Worm (Caenorhabditis elegans) whole organism, L1 larva: Measurements from ENCODE around the gene F44B9.5.

Experiments
- C04F5.9 ChIP-seq: sonication (generic microtip); optimal IDR thresholded peaks from 2 replicates; lab custom pipeline; 2016; ENCODE audit warnings: missing genetic modification characterization, missing compliant biosample characterization
- C16A3.4 ChIP-seq: fragments of 150-350 bp; optimal IDR thresholded peaks from 2 replicates; lab custom pipeline; 2014; ENCODE audit warnings: missing biosample characterization, missing genetic modification characterization
- aha-1 ChIP-seq: fragments of 150-350 bp; optimal IDR thresholded peaks from 2 replicates; lab custom pipeline; 2014; ENCODE audit warnings: missing biosample characterization, missing genetic modification characterization
- aly-2 ChIP-seq: fragments of 150-350 bp; optimal IDR thresholded peaks from 2 replicates; lab custom pipeline; 2014; ENCODE audit warnings: missing biosample characterization, missing genetic modification characterization
- ama-1 ChIP-seq: fragments of 150-350 bp; optimal IDR thresholded peaks from 2 replicates; lab custom pipeline; 2014
- blmp-1 ChIP-seq: fragments of 150-350 bp; optimal IDR thresholded peaks from 2 replicates; lab custom pipeline; 2014; ENCODE audit warnings: missing biosample characterization, missing genetic modification characterization
- ceh-8 ChIP-seq: fragments of 200-800 bp; sonication (Bioruptor generic); optimal IDR thresholded peaks from 2 replicates; lab custom pipeline; 2018; ENCODE audit warnings: mild to moderate bottlenecking, missing genetic modification characterization, moderate library complexity, missing compliant biosample characterization
- ceh-82 ChIP-seq, 3 experiments: fragments of 150-350 bp in 1 of 3; sonication (generic microtip) in 2 of 3; optimal IDR thresholded peaks; 2 replicates each; lab custom pipeline; 2014 to 2017; ENCODE audit warnings: missing biosample characterization in 3 of 3, missing genetic modification characterization in 3 of 3
- ceh-88 ChIP-seq: fragments of 200-800 bp; sonication (Bioruptor generic); IDR thresholded peaks from 2 replicates; pipeline ENCODE4 v1.3.6; 2022; ENCODE audit warnings: missing genetic modification characterization, missing compliant biosample characterization
- dpl-1 ChIP-seq, 3 experiments: fragments of 150-350 bp in 2 of 3; sonication (generic microtip) in 1 of 3; optimal IDR thresholded peaks; 2 replicates each; lab custom pipeline; 2014 to 2017; ENCODE audit warnings: missing biosample characterization in 3 of 3, missing genetic modification characterization in 3 of 3, missing genetic modification reagents in 3 of 3
- dsc-1 ChIP-seq: sonication (generic microtip); optimal IDR thresholded peaks from 2 replicates; lab custom pipeline; 2016; ENCODE audit warnings: mild to moderate bottlenecking, missing genetic modification characterization, missing compliant biosample characterization
- efl-1 ChIP-seq, 4 experiments: fragments of 150-350 bp; optimal IDR thresholded peaks in 3 of 4; peaks in 1 of 4; 1 replicate in 1 of 4; 2 replicates in 3 of 4; lab custom pipeline; 2014; ENCODE audit warnings: missing biosample characterization in 2 of 4, missing genetic modification characterization in 2 of 4, missing genetic modification reagents in 2 of 4
- efl-3 ChIP-seq: fragments of 200-800 bp; sonication (Bioruptor generic); optimal IDR thresholded peaks from 2 replicates; lab custom pipeline; 2018; ENCODE audit warnings: mild to moderate bottlenecking, missing genetic modification characterization, missing compliant biosample characterization
- elt-2 ChIP-seq: sonication (generic microtip); optimal IDR thresholded peaks from 2 replicates; lab custom pipeline; 2016; ENCODE audit warnings: missing genetic modification characterization, mild to moderate bottlenecking, inconsistent platforms, missing compliant biosample characterization, missing genetic modification reagents
- elt-3 ChIP-seq, 6 experiments: fragments of 150-350 bp in 1 of 6; sonication (generic microtip); optimal IDR thresholded peaks; 2 replicates each; lab custom pipeline; 2017 to 2018; ENCODE audit warnings: missing biosample characterization in 6 of 6, missing genetic modification characterization in 6 of 6, inconsistent platforms in 1 of 6
- ets-5 ChIP-seq: fragments of 200-800 bp; sonication (Bioruptor generic); IDR thresholded peaks from 2 replicates; pipeline ENCODE4 v1.3.6; 2022; ENCODE audit warnings: missing genetic modification characterization, missing compliant biosample characterization
- fkh-8 ChIP-seq: sonication (generic microtip); optimal IDR thresholded peaks from 2 replicates; lab custom pipeline; 2016; ENCODE audit warnings: mild to moderate bottlenecking, missing genetic modification characterization, missing compliant biosample characterization
- hlh-4 ChIP-seq: sonication (generic microtip); optimal IDR thresholded peaks from 2 replicates; lab custom pipeline; 2016; ENCODE audit warnings: mild to moderate bottlenecking, missing genetic modification characterization, missing compliant biosample characterization
- irx-1 ChIP-seq: sonication (generic microtip); optimal IDR thresholded peaks from 2 replicates; lab custom pipeline; 2016; ENCODE audit warnings: missing genetic modification characterization, missing compliant biosample characterization
- lin-14 ChIP-seq: fragments of 200-800 bp; sonication (Bioruptor generic); optimal IDR thresholded peaks from 2 replicates; lab custom pipeline; 2018; ENCODE audit warnings: mild to moderate bottlenecking, missing genetic modification characterization, moderate library complexity, missing compliant biosample characterization
- lin-35 ChIP-seq, 2 experiments: fragments of 150-350 bp; optimal IDR thresholded peaks; 2 replicates each; lab custom pipeline; 2014; ENCODE audit warnings: missing biosample characterization in 2 of 2, missing genetic modification characterization in 2 of 2, missing genetic modification reagents in 2 of 2
- lsy-2 ChIP-seq, 2 experiments: fragments of 150-350 bp; optimal IDR thresholded peaks; 2 replicates each; lab custom pipeline; 2014; ENCODE audit warnings: missing biosample characterization in 2 of 2, missing genetic modification characterization in 2 of 2
- mdl-1 ChIP-seq, 2 experiments: fragments of 150-350 bp; optimal IDR thresholded peaks; 2 replicates each; lab custom pipeline; 2014 to 2017; ENCODE audit warnings: missing biosample characterization in 2 of 2, missing genetic modification characterization in 2 of 2, inconsistent platforms in 1 of 2
- mep-1 ChIP-seq: fragments of 150-350 bp; optimal IDR thresholded peaks from 2 replicates; lab custom pipeline; 2014; ENCODE audit warnings: missing biosample characterization, missing genetic modification characterization
- nhr-11 ChIP-seq: fragments of 150-350 bp; optimal IDR thresholded peaks from 2 replicates; lab custom pipeline; 2014; ENCODE audit warnings: missing biosample characterization, missing genetic modification characterization
- nhr-12 ChIP-seq: sonication (generic microtip); optimal IDR thresholded peaks from 2 replicates; lab custom pipeline; 2017; ENCODE audit warnings: missing biosample characterization, missing genetic modification characterization
- nhr-19 ChIP-seq: fragments of 200-800 bp; sonication (Bioruptor generic); conservative IDR thresholded peaks from 2 replicates; pipeline ENCODE4 v1.3.6; 2022; ENCODE audit warnings: missing genetic modification characterization, missing compliant biosample characterization
- nhr-20 ChIP-seq: sonication (generic microtip); optimal IDR thresholded peaks from 2 replicates; lab custom pipeline; 2016; ENCODE audit warnings: mild to moderate bottlenecking, missing genetic modification characterization, missing compliant biosample characterization
- nhr-28 ChIP-seq: fragments of 150-350 bp; optimal IDR thresholded peaks from 2 replicates; lab custom pipeline; 2014; ENCODE audit warnings: missing biosample characterization, missing genetic modification characterization
- nhr-76 ChIP-seq: sonication (generic microtip); optimal IDR thresholded peaks from 2 replicates; lab custom pipeline; 2017; ENCODE audit warnings: missing biosample characterization, missing genetic modification characterization
- nhr-84 ChIP-seq: sonication (generic microtip); optimal IDR thresholded peaks from 2 replicates; lab custom pipeline; 2017; ENCODE audit warnings: missing biosample characterization, missing genetic modification characterization
- nhr-85 ChIP-seq: sonication (generic microtip); peaks from one replicate; lab custom pipeline; 2016; ENCODE audit warnings: missing genetic modification characterization, inconsistent platforms, missing compliant biosample characterization
- nhr-90 ChIP-seq: sonication (generic microtip); optimal IDR thresholded peaks from 2 replicates; lab custom pipeline; 2016; ENCODE audit warnings: mild to moderate bottlenecking, missing genetic modification characterization, missing compliant biosample characterization; ENCODE audit not compliant: poor library complexity
- pag-3 ChIP-seq: sonication (generic microtip); optimal IDR thresholded peaks from 2 replicates; lab custom pipeline; 2017; ENCODE audit warnings: missing genetic modification characterization, mild to moderate bottlenecking, missing compliant biosample characterization, antibody characterized with exemption, borderline replicate concordance; ENCODE audit not compliant: insufficient read depth
- rnt-1 ChIP-seq: sonication (generic microtip); optimal IDR thresholded peaks from 2 replicates; lab custom pipeline; 2016; ENCODE audit warnings: mild to moderate bottlenecking, missing genetic modification characterization, moderate library complexity, missing compliant biosample characterization
- snpc-4 ChIP-seq: fragments of 150-350 bp; optimal IDR thresholded peaks from 2 replicates; lab custom pipeline; 2014; ENCODE audit warnings: missing biosample characterization, missing genetic modification characterization
- snu-23 ChIP-seq: sonication (generic microtip); optimal IDR thresholded peaks from 2 replicates; lab custom pipeline; 2016; ENCODE audit warnings: missing genetic modification characterization, missing compliant biosample characterization
- sup-37 ChIP-seq: fragments of 200-800 bp; sonication (Bioruptor generic); optimal IDR thresholded peaks from 2 replicates; lab custom pipeline; 2018; ENCODE audit warnings: mild to moderate bottlenecking, missing genetic modification characterization, missing compliant biosample characterization
- unc-86 ChIP-seq: sonication (generic microtip); optimal IDR thresholded peaks from 2 replicates; lab custom pipeline; 2016; ENCODE audit warnings: missing genetic modification characterization, missing compliant biosample characterization
- unc-98 ChIP-seq: fragments of 200-800 bp; sonication (Bioruptor generic); IDR thresholded peaks from 2 replicates; pipeline ENCODE4 v1.3.6; 2022; ENCODE audit warnings: missing genetic modification characterization, missing compliant biosample characterization
- xbp-1 ChIP-seq: sonication (generic microtip); optimal IDR thresholded peaks from 2 replicates; lab custom pipeline; 2016; ENCODE audit warnings: missing genetic modification characterization, missing compliant biosample characterization
- ztf-11 ChIP-seq, 2 experiments: sonication (generic microtip); optimal IDR thresholded peaks; 2 replicates each; lab custom pipeline; 2016 to 2017; ENCODE audit warnings: missing genetic modification characterization in 2 of 2, missing biosample characterization in 1 of 2, missing compliant biosample characterization in 1 of 2
- ztf-4 ChIP-seq: fragments of 150-350 bp; optimal IDR thresholded peaks from 2 replicates; lab custom pipeline; 2014; ENCODE audit warnings: missing biosample characterization, missing genetic modification characterization

Gene F44B9.5

ce11 chrIII:7978289-7978688 lies 38.0 kb downstream of the F44B9.5 start:
- TF ChIP-seq ama-1: no peak
- TF ChIP-seq fkh-8 (tag; lab: Kevin White, UChicago): no peak
- no peak for TF ChIP-seq unc-98 (GFP tag; lab: Robert Waterston, UW)
- TF ChIP-seq mep-1: peak; percentile 4
- no peak for TF ChIP-seq efl-1 (optimal IDR thresholded peaks at IDR 0.05; lab: Kevin White, UChicago)
- TF ChIP-seq efl-1 (GFP tag; optimal IDR thresholded peaks at IDR 0.05 in 1 of 2; lab: Kevin White, UChicago): peak in 1 of 2 experiments; percentile 40

- TF ChIP-seq nhr-28 (tag; lab: Kevin White, UChicago) (no peak), ceh-88 (GFP tag; lab: Robert Waterston, UW) (no peak)
Observed at ce11 chrIII:7977777-7978176, 38.6 kb downstream of the F44B9.5 start, which contains the start of gene C06G4.4. C06G4.4 (minus strand) TSS chrIII:7977812.

- peak; percentile 64 for TF ChIP-seq aly-2 (tag; lab: Kevin White, UChicago)
- TF ChIP-seq ama-1: peak; percentile 45
- TF ChIP-seq ztf-4 (tag; lab: Kevin White, UChicago): no peak
- TF ChIP-seq C16A3.4 (tag; lab: Kevin White, UChicago): no peak
- TF ChIP-seq dsc-1 (tag; lab: Kevin White, UChicago): peak; percentile 3
- TF ChIP-seq nhr-11 (tag; lab: Kevin White, UChicago): no peak
- no peak for TF ChIP-seq ceh-82 (tag; optimal IDR thresholded peaks at IDR 0.05; lab: Kevin White, UChicago)
- peak in 1 of 2 experiments; percentile 9 for TF ChIP-seq lin-35 (GFP tag; optimal IDR thresholded peaks at IDR 0.05; lab: Kevin White, UChicago)
- TF ChIP-seq nhr-85 (tag; lab: Kevin White, UChicago): peak; percentile 13
Observed at ce11 chrIII:7977224-7977623, 39.1 kb downstream of the F44B9.5 start.

- TF ChIP-seq snpc-4 (no peak), nhr-19 (GFP tag; lab: Robert Waterston, UW) (peak; percentile 69), sup-37 (GFP tag; lab: Kevin White, UChicago) (no peak), lin-14 (GFP tag; lab: Kevin White, UChicago) (peak; percentile 57), nhr-85 (tag; lab: Kevin White, UChicago) (peak; percentile 70), nhr-76 (tag; lab: Kevin White, UChicago) (no peak), ceh-8 (GFP tag; lab: Kevin White, UChicago) (no peak), mdl-1 (tag; optimal IDR thresholded peaks at IDR 0.05; lab: Kevin White, UChicago) (peak in 1 of 2 experiments; percentile 3), aly-2 (tag; lab: Kevin White, UChicago) (no peak), ztf-4 (tag; lab: Kevin White, UChicago) (peak; percentile 34), unc-86 (no peak), hlh-4 (tag; lab: Kevin White, UChicago) (no peak), aha-1 (tag; lab: Kevin White, UChicago) (no peak), blmp-1 (tag; lab: Kevin White, UChicago) (peak; percentile 58), mep-1 (no peak), ceh-88 (GFP tag; lab: Robert Waterston, UW) (no peak), efl-3 (no peak), dpl-1 (GFP tag; optimal IDR thresholded peaks at IDR 0.05; lab: Kevin White, UChicago) (peak in 2 of 3 experiments; percentile 13 to 19), nhr-90 (no peak), ztf-11 (tag; optimal IDR thresholded peaks at IDR 0.05; lab: Kevin White, UChicago) (no peak), efl-1 (optimal IDR thresholded peaks at IDR 0.05; lab: Kevin White, UChicago) (no peak), efl-1 (GFP tag; optimal IDR thresholded peaks at IDR 0.05 in 1 of 2; lab: Kevin White, UChicago) (peak in 1 of 2 experiments; percentile 82), nhr-84 (tag; lab: Kevin White, UChicago) (no peak), ets-5 (GFP tag; lab: Robert Waterston, UW) (no peak), elt-3 (tag; optimal IDR thresholded peaks at IDR 0.05; lab: Kevin White, UChicago) (peak in 3 of 6 experiments; percentile 8 to 40 (median 8)), xbp-1 (tag; lab: Kevin White, UChicago) (peak; percentile 4), elt-2 (peak; percentile 34), nhr-20 (peak; percentile 68), rnt-1 (tag; lab: Kevin White, UChicago) (no peak), nhr-11 (tag; lab: Kevin White, UChicago) (no peak), nhr-12 (tag; lab: Kevin White, UChicago) (no peak), snu-23 (GFP tag; lab: Kevin White, UChicago) (peak; percentile 50), C16A3.4 (tag; lab: Kevin White, UChicago) (peak; percentile 16), irx-1 (tag; lab: Kevin White, UChicago) (no peak), lin-35 (GFP tag; optimal IDR thresholded peaks at IDR 0.05; lab: Kevin White, UChicago) (peak in 1 of 2 experiments; percentile 39), lsy-2 (tag; optimal IDR thresholded peaks at IDR 0.05; lab: Kevin White, UChicago) (peak in 1 of 2 experiments; percentile 19), ama-1 (peak; percentile 27), pag-3 (tag; lab: Kevin White, UChicago) (no peak), C04F5.9 (tag; lab: Kevin White, UChicago) (no peak)
Observed at ce11 chrIII:7973968-7974607, 42.2 kb downstream of the F44B9.5 start.
